Worm (Caenorhabditis elegans) whole organism, early embryonic: ENCODE data around the gene igdb-1.
"Not testable (repeated sequence)": the region's sequence is repeated elsewhere in the genome, so short reads cannot be mapped to it uniquely, and the experiment has no call there.

Experiments used
- B0310.2 ChIP-seq: sonication (generic microtip); optimal IDR thresholded peaks from 2 replicates; lab custom pipeline; 2016; ENCODE audit warnings: mild to moderate bottlenecking, missing genetic modification characterization, missing compliant biosample characterization
- F13C5.2 ChIP-seq: sonication (generic microtip); optimal IDR thresholded peaks from 2 replicates; lab custom pipeline; 2017; ENCODE audit warnings: mild to moderate bottlenecking, missing genetic modification characterization, inconsistent platforms, missing compliant biosample characterization
- aly-1 ChIP-seq: sonication (generic microtip); optimal IDR thresholded peaks from 2 replicates; lab custom pipeline; 2016; ENCODE audit warnings: missing genetic modification characterization, missing compliant biosample characterization
- ama-1 ChIP-seq: fragments of 150-350 bp; optimal IDR thresholded peaks from 2 replicates; lab custom pipeline; 2014
- ceh-13 ChIP-seq: fragments of 200-800 bp; sonication (Bioruptor generic); optimal IDR thresholded peaks from 2 replicates; lab custom pipeline; 2018; ENCODE audit warnings: mild to moderate bottlenecking, missing genetic modification characterization, missing compliant biosample characterization
- ceh-36 ChIP-seq: sonication (generic microtip); optimal IDR thresholded peaks from 2 replicates; lab custom pipeline; 2016; ENCODE audit warnings: missing genetic modification characterization, inconsistent platforms, missing compliant biosample characterization
- ets-7 ChIP-seq: sonication (generic microtip); optimal IDR thresholded peaks from 2 replicates; lab custom pipeline; 2016; ENCODE audit warnings: missing genotype, missing genetic modification characterization, missing compliant biosample characterization
- flt-1 ChIP-seq: fragments of 200-800 bp; sonication (Bioruptor generic); IDR thresholded peaks from 2 replicates; pipeline ENCODE4 v1.3.6; 2022; ENCODE audit warnings: missing genetic modification characterization, missing compliant biosample characterization
- hmbx-1 ChIP-seq: sonication (generic microtip); optimal IDR thresholded peaks from 2 replicates; lab custom pipeline; 2016; ENCODE audit warnings: mild to moderate bottlenecking, missing genetic modification characterization, missing compliant biosample characterization
- hmg-4 ChIP-seq: fragments of 200-800 bp; sonication (Bioruptor generic); optimal IDR thresholded peaks from 2 replicates; lab custom pipeline; 2018; ENCODE audit warnings: mild to moderate bottlenecking, missing genetic modification characterization, missing compliant biosample characterization
- hnd-1 ChIP-seq: sonication (generic microtip); optimal IDR thresholded peaks from 2 replicates; lab custom pipeline; 2016; ENCODE audit warnings: missing genetic modification characterization, missing compliant biosample characterization
- pes-1 ChIP-seq: fragments of 200-800 bp; sonication (Bioruptor generic); IDR thresholded peaks from 2 replicates; pipeline ENCODE4 v1.3.6; 2022; ENCODE audit warnings: missing genetic modification reagents, missing genetic modification characterization, missing compliant biosample characterization
- scrt-1 ChIP-seq: fragments of 200-800 bp; sonication (Bioruptor generic); IDR thresholded peaks from 2 replicates; pipeline ENCODE4 v1.3.6; 2022; ENCODE audit warnings: missing genetic modification characterization, missing compliant biosample characterization
- sea-1 ChIP-seq: fragments of 200-800 bp; sonication (Bioruptor generic); conservative IDR thresholded peaks from 2 replicates; pipeline ENCODE4 v1.3.6; 2022; ENCODE audit warnings: missing genetic modification characterization, missing compliant biosample characterization
- tbx-11 ChIP-seq: fragments of 200-800 bp; sonication (Bioruptor generic); IDR thresholded peaks from 2 replicates; pipeline ENCODE4 v1.3.6; 2022; ENCODE audit warnings: missing genetic modification characterization, missing compliant biosample characterization
- tbx-37 ChIP-seq: fragments of 200-800 bp; sonication (Bioruptor generic); conservative IDR thresholded peaks from 2 replicates; pipeline ENCODE4 v1.3.6; 2022; ENCODE audit warnings: missing genetic modification reagents, missing genetic modification characterization, missing compliant biosample characterization
- tra-4 ChIP-seq: sonication (generic microtip); optimal IDR thresholded peaks from 2 replicates; lab custom pipeline; 2017; ENCODE audit warnings: missing genetic modification characterization, missing compliant biosample characterization

Gene igdb-1

DNA sequence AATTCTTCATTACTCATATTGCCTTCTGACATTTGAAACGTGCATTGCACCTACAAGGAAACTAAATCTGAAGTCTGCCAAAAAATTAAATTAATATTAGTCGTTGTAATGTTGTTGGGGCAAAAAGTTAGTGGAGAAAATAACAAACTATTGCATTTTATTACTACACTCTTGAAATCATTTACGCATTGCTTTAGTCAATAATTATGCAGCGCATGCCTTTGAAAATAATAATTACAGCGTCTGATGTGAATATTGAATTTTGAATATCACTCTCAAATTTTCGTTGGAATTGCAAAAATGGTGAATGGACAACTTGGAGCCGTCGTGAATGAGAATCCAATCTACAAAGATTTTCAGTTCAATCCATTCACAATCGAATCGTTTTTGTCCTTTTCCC, 19.4 kb downstream of the igdb-1 start, which contains the start of gene sru-19:
sru-19 (plus strand) TSS at position 301 of the 400 bp plus-strand sequence.
- TF ChIP-seq tbx-37 (no peak), aly-1 (tag; lab: Kevin White, UChicago) (no peak), hmg-4 (GFP tag; lab: Kevin White, UChicago) (no peak), scrt-1 (GFP tag; lab: Robert Waterston, UW) (no peak), tbx-11 (GFP tag; lab: Robert Waterston, UW) (no peak), hnd-1 (tag; lab: Kevin White, UChicago) (no peak), ets-7 (tag; lab: Kevin White, UChicago) (no peak), B0310.2 (tag; lab: Kevin White, UChicago) (no peak), sea-1 (GFP tag; lab: Robert Waterston, UW) (no peak), hmbx-1 (no peak)

DNA sequence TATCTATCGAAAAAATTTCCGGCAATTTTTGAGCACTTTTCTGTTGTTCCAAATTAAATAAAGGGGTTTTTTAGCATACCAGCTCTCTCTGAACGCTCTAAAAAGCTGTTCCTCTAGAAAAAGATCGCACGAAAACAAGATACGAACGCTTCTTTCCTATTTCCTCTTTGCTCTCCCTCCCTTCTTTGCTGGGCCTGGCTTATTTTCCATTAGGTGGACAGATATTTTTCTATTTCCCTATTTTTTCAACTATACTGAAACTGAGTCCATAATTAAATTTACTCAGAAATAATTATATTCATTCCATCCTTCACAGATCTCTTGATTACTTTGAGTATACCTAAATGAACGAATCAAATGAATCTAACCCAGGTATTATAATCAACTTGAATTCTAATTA, 23.1 kb downstream of the igdb-1 start, which contains the start of gene sru-18:
sru-18 (plus strand) TSS at position 301 of the 400 bp plus-strand sequence.
- TF ChIP-seq ets-7 (tag; lab: Kevin White, UChicago), result no peak
- TF ChIP-seq hmbx-1, result no peak
- TF ChIP-seq B0310.2 (tag; lab: Kevin White, UChicago), result no peak
- TF ChIP-seq ama-1 (lab: Kevin White, UChicago), result no peak

DNA sequence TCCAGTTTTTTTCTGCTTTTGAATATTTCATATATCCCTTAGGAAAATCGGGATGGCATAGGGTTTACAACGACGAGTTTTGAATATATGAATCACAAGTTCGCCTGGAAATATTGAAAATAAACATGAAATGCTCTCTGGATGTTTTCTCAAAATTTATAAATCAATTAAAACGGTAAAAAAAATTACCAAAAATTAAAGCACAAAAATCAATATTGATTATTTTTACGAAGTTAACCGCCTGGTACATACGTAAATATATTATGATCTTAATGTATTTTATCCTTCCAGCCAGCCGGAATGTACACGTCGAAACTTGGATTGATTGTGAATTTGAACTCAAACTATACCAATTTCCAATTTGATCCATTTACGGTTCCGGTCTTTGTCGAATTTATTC, 26.6 kb downstream of the igdb-1 start, which contains the start of gene sru-17:
sru-17 (plus strand) TSS at position 301 of the 400 bp plus-strand sequence.
- TF ChIP-seq tbx-37; ceh-13 (GFP tag; lab: Kevin White, UChicago); ama-1 (lab: Kevin White, UChicago): not testable (repeated sequence)

DNA sequence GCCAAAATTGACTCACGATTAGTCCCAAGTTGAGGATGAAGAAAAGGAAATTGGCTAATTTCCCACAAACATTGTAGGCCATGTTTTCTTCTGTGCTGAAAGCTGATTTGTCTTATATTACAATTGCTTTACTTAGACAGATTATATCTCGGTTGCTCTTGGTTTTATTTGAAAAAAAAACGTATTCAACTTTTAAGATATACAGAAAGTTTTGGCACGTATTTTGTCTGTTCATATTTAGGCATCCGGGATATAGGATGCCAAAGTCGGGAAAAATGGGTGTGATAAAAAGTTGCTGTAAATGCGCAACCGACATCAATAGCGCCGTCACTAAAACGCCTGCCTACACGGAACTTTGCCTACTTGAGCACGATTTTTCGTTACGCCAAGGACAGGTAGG, 41.3 kb downstream of the igdb-1 start, which contains the start of gene tsp-4:
tsp-4 (minus strand) TSS at position 101 of the 400 bp plus-strand sequence.
- TF ChIP-seq tbx-11 (GFP tag; lab: Robert Waterston, UW) (no peak), hnd-1 (tag; lab: Kevin White, UChicago) (no peak), ceh-36 (no peak), tra-4 (tag; lab: Kevin White, UChicago) (no peak), aly-1 (tag; lab: Kevin White, UChicago) (no peak), flt-1 (no peak), B0310.2 (tag; lab: Kevin White, UChicago) (no peak), hmg-4 (GFP tag; lab: Kevin White, UChicago) (no peak), sea-1 (GFP tag; lab: Robert Waterston, UW) (no peak), ceh-13 (GFP tag; lab: Kevin White, UChicago) (no peak), hmbx-1 (no peak), pes-1 (GFP tag; lab: Robert Waterston, UW) (no peak), ama-1 (lab: Kevin White, UChicago) (no peak), tbx-37 (no peak), ets-7 (tag; lab: Kevin White, UChicago) (no peak), scrt-1 (GFP tag; lab: Robert Waterston, UW) (no peak), F13C5.2 (tag; lab: Kevin White, UChicago) (no peak)

DNA sequence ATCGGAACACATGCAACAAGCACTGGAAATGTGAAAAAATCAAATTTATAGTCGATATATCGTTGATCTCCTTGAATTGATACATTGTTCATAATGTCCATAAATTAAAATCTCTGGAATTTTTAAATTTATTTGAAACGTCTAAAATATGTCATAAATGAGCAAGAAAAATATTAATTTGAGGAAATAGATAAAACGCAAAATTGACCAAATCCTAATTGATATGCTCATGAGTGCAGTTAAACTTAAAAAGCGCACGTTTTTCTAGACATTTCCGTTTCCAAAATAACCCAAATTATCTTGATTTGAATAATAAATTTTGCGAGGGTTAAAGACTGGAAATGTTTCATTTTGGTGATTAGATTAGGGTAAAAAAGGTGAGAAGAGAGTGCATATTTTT, 43.7 kb downstream of the igdb-1 start, which contains the start of gene sru-13:
sru-13 (minus strand) TSS at position 101 of the 400 bp plus-strand sequence.
- TF ChIP-seq hmg-4 (GFP tag; lab: Kevin White, UChicago), result no peak
- TF ChIP-seq F13C5.2 (tag; lab: Kevin White, UChicago), result no peak
- no peak for TF ChIP-seq tra-4 (tag; lab: Kevin White, UChicago)
- TF ChIP-seq scrt-1 (GFP tag; lab: Robert Waterston, UW), result no peak
- TF ChIP-seq tbx-37, result no peak
- TF ChIP-seq B0310.2 (tag; lab: Kevin White, UChicago), result no peak
- TF ChIP-seq ceh-13 (GFP tag; lab: Kevin White, UChicago), result no peak
- no peak for TF ChIP-seq sea-1 (GFP tag; lab: Robert Waterston, UW)
- no peak for TF ChIP-seq aly-1 (tag; lab: Kevin White, UChicago)
- TF ChIP-seq hmbx-1, result no peak
- no peak for TF ChIP-seq hnd-1 (tag; lab: Kevin White, UChicago)
- TF ChIP-seq ceh-36, result no peak
- no peak for TF ChIP-seq ets-7 (tag; lab: Kevin White, UChicago)
- no peak for TF ChIP-seq ama-1 (lab: Kevin White, UChicago)
- TF ChIP-seq pes-1 (GFP tag; lab: Robert Waterston, UW), result no peak
- TF ChIP-seq flt-1, result no peak
- no peak for TF ChIP-seq tbx-11 (GFP tag; lab: Robert Waterston, UW)

DNA sequence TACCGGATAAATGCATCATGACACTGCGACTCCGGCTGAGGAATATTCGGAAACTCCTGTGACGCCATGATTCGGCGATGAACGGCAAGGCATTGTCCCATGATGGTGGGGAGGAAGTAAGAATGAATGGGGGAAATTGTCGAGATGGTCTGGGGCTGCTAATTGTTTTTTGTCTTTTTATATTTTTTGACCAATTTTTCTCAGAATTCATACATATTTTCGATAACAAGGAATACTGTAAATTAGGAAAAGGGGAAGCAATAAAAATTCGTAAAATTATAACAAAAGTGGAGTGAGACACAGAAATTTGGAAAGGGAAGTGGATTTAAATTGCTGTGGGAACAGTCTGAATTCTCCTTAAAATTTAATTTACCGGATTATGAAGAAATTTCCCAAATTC, 46.6 kb downstream of the igdb-1 start, which contains the start of gene eak-4:
eak-4 (minus strand) TSS at position 101 of the 400 bp plus-strand sequence.
- no peak for TF ChIP-seq hmbx-1

DNA sequence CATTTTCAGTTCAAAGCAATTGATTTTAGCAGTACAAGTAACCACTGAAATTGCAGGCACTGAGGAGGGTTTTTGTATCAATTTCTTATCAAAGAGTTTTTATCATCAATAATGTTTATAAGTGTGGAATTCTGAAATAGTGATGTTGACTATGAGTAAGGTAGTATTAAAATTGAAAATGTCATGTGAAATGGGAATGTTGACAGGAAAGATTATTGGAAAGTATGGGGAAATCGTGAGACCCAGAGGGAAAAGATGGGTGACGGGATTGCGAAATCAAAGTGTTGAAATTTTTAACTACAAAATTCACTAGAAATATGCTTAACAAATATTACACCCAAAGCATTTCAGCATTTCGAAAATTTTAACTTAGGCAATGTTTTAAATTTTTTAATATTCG, 48.4 kb downstream of the igdb-1 start, which contains the start of gene F53B2.8:
F53B2.8 (minus strand) TSS at position 180 of the 400 bp plus-strand sequence.
- no peak for TF ChIP-seq hmg-4 (GFP tag; lab: Kevin White, UChicago)
- no peak for TF ChIP-seq hmbx-1
- TF ChIP-seq tbx-11 (GFP tag; lab: Robert Waterston, UW), result no peak
- no peak for TF ChIP-seq ets-7 (tag; lab: Kevin White, UChicago)
- no peak for TF ChIP-seq ceh-36
- no peak for TF ChIP-seq flt-1
- TF ChIP-seq tra-4 (tag; lab: Kevin White, UChicago), result no peak
- no peak for TF ChIP-seq tbx-37
- TF ChIP-seq pes-1 (GFP tag; lab: Robert Waterston, UW), result no peak
- TF ChIP-seq F13C5.2 (tag; lab: Kevin White, UChicago), result no peak
- TF ChIP-seq hnd-1 (tag; lab: Kevin White, UChicago), result no peak
- TF ChIP-seq aly-1 (tag; lab: Kevin White, UChicago), result no peak

DNA sequence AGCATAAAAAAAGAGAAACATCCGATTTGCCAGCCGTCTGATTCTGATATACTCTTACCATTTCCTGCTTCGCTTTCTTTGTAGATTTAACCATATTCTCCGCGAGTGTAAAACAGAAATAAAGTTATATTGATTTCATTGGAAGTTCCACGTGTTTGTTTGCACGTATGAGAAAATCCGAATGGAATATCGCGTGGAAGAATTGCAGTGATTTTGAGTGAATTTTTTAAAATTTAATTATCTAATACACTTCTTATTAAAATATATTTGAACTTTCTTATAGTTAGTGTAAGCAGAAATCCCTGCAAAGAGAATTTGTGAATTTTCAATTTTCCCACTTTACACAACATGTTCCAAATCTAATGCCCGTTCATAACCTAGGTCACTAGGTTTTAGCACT, 52.2 kb downstream of the igdb-1 start, which contains the start of gene F53B2.5:
F53B2.5 (minus strand) TSS at position 101 of the 400 bp plus-strand sequence.
- TF ChIP-seq tbx-37 (no peak), hmbx-1 (no peak), tbx-11 (GFP tag; lab: Robert Waterston, UW) (no peak)
